Worm (Caenorhabditis elegans) whole organism, young adult: ENCODE data around the gene Y54F10AM.6.

Experiments
- B0261.1 ChIP-seq: sonication (generic microtip); optimal IDR thresholded peaks from 2 replicates; lab custom pipeline; 2016; ENCODE audit warnings: mild to moderate bottlenecking, missing genetic modification characterization, moderate library complexity, missing compliant biosample characterization
- C06A6.2 ChIP-seq: fragments of 200-800 bp; sonication (Bioruptor generic); conservative IDR thresholded peaks from 2 replicates; pipeline ENCODE4 v1.3.6; 2022; ENCODE audit warnings: missing genetic modification characterization, missing compliant biosample characterization
- D2030.7 ChIP-seq: fragments of 200-800 bp; sonication (Bioruptor generic); IDR thresholded peaks from 2 replicates; pipeline ENCODE4 v1.3.6; 2022; ENCODE audit warnings: missing genetic modification reagents, missing genetic modification characterization, missing compliant biosample characterization
- F33H1.4 ChIP-seq: fragments of 200-800 bp; sonication (Bioruptor generic); IDR thresholded peaks from 2 replicates; pipeline ENCODE4 v1.3.6; 2022; ENCODE audit warnings: missing genetic modification reagents, missing genetic modification characterization, missing compliant biosample characterization
- F37B4.10 ChIP-seq: fragments of 200-800 bp; sonication (Bioruptor generic); IDR thresholded peaks from 2 replicates; pipeline ENCODE4 v1.3.6; 2022; ENCODE audit warnings: missing genetic modification characterization, missing compliant biosample characterization
- F52B5.7 ChIP-seq: sonication (generic microtip); optimal IDR thresholded peaks from 2 replicates; lab custom pipeline; 2016; ENCODE audit warnings: mild to moderate bottlenecking, missing genetic modification characterization, missing compliant biosample characterization
- F55B11.4 ChIP-seq: sonication (generic microtip); optimal IDR thresholded peaks from 2 replicates; lab custom pipeline; 2016; ENCODE audit warnings: missing compliant biosample characterization, missing genetic modification characterization, borderline replicate concordance; ENCODE audit not compliant: insufficient read depth
- K12H6.12 ChIP-seq: fragments of 200-800 bp; sonication (Bioruptor generic); optimal IDR thresholded peaks from 2 replicates; lab custom pipeline; 2018; ENCODE audit warnings: mild to moderate bottlenecking, missing genetic modification characterization, missing compliant biosample characterization
- T26A5.8 ChIP-seq: sonication (generic microtip); optimal IDR thresholded peaks from 2 replicates; lab custom pipeline; 2016; ENCODE audit warnings: missing genetic modification characterization, missing compliant biosample characterization
- Y53F4B.3 ChIP-seq: fragments of 200-800 bp; sonication (Bioruptor generic); IDR thresholded peaks from 2 replicates; pipeline ENCODE4 v1.3.6; 2022; ENCODE audit warnings: missing genetic modification reagents, missing genetic modification characterization, missing compliant biosample characterization
- Y56A3A.18 ChIP-seq: fragments of 200-800 bp; sonication (Bioruptor generic); IDR thresholded peaks from 2 replicates; pipeline ENCODE4 v1.3.6; 2022; ENCODE audit warnings: missing genetic modification reagents, missing genetic modification characterization, missing compliant biosample characterization
- Y79H2A.3 ChIP-seq: fragments of 200-800 bp; sonication (Bioruptor generic); conservative IDR thresholded peaks from 2 replicates; pipeline ENCODE4 v1.3.6; 2022; ENCODE audit warnings: missing genetic modification reagents, missing genetic modification characterization, missing compliant biosample characterization
- athp-1 ChIP-seq: sonication (generic microtip); optimal IDR thresholded peaks from 2 replicates; lab custom pipeline; 2017; ENCODE audit warnings: mild to moderate bottlenecking, missing genetic modification characterization, missing compliant biosample characterization
- attf-3 ChIP-seq: fragments of 200-800 bp; sonication (Bioruptor generic); conservative IDR thresholded peaks from 2 replicates; pipeline ENCODE4 v1.3.6; 2022; ENCODE audit warnings: missing genetic modification reagents, missing genetic modification characterization, missing compliant biosample characterization
- attf-5 ChIP-seq: fragments of 200-800 bp; sonication (Bioruptor generic); optimal IDR thresholded peaks from 2 replicates; lab custom pipeline; 2018; ENCODE audit warnings: mild to moderate bottlenecking, missing genetic modification characterization, missing compliant biosample characterization
- bed-2 ChIP-seq: fragments of 200-800 bp; sonication (Bioruptor generic); IDR thresholded peaks from 2 replicates; pipeline ENCODE4 v1.3.6; 2022; ENCODE audit warnings: missing genetic modification reagents, missing genetic modification characterization, missing compliant biosample characterization
- ccch-3 ChIP-seq: fragments of 200-800 bp; sonication (Bioruptor generic); optimal IDR thresholded peaks from 2 replicates; lab custom pipeline; 2018; ENCODE audit warnings: mild to moderate bottlenecking, missing genetic modification characterization, missing compliant biosample characterization
- cebp-1 ChIP-seq, 2 experiments: fragments of 200-800 bp in 1 of 2; sonication (Bioruptor generic) in 1 of 2; sonication (generic microtip) in 1 of 2; IDR thresholded peaks in 1 of 2; optimal IDR thresholded peaks in 1 of 2; 2 replicates each; pipeline versions ENCODE4 v1.3.6 to Lab custom; 2017 to 2022; ENCODE audit warnings: missing compliant biosample characterization in 2 of 2, missing genetic modification characterization in 2 of 2, mild to moderate bottlenecking in 1 of 2, missing genetic modification reagents in 1 of 2, moderate library complexity in 1 of 2
- efl-1 ChIP-seq: fragments of 150-350 bp; optimal IDR thresholded peaks from 2 replicates; lab custom pipeline; 2014; ENCODE audit warnings: missing biosample characterization, missing genetic modification reagents, missing genetic modification characterization
- egrh-3 ChIP-seq: fragments of 200-800 bp; sonication (Bioruptor generic); IDR thresholded peaks from 2 replicates; pipeline ENCODE4 v1.3.6; 2022; ENCODE audit warnings: missing genetic modification reagents, missing genetic modification characterization, missing compliant biosample characterization
- gei-17 ChIP-seq: fragments of 200-800 bp; sonication (Bioruptor generic); optimal IDR thresholded peaks from 2 replicates; lab custom pipeline; 2018; ENCODE audit warnings: mild to moderate bottlenecking, missing genetic modification characterization, missing compliant biosample characterization
- hlh-12 ChIP-seq: sonication (generic microtip); optimal IDR thresholded peaks from 2 replicates; lab custom pipeline; 2016; ENCODE audit warnings: missing genetic modification characterization, missing compliant biosample characterization
- hmg-20 ChIP-seq: fragments of 200-800 bp; sonication (Bioruptor generic); IDR thresholded peaks from 2 replicates; pipeline ENCODE4 v1.3.6; 2022; ENCODE audit warnings: missing genetic modification reagents, missing genetic modification characterization, missing compliant biosample characterization
- madf-6 ChIP-seq: fragments of 200-800 bp; sonication (Bioruptor generic); IDR thresholded peaks from 2 replicates; pipeline ENCODE4 v1.3.6; 2022; ENCODE audit warnings: missing genetic modification reagents, missing genetic modification characterization, missing compliant biosample characterization
- mcd-1 ChIP-seq: fragments of 200-800 bp; sonication (Bioruptor generic); IDR thresholded peaks from 2 replicates; pipeline ENCODE4 v1.3.6; 2022; ENCODE audit warnings: missing genetic modification reagents, missing genetic modification characterization, missing compliant biosample characterization
- nfya-1 ChIP-seq: sonication (generic microtip); optimal IDR thresholded peaks from 2 replicates; lab custom pipeline; 2017; ENCODE audit warnings: antibody characterized with exemption, missing compliant biosample characterization, missing genetic modification characterization, borderline replicate concordance; ENCODE audit not compliant: insufficient read depth
- nfya-2 ChIP-seq: fragments of 200-800 bp; sonication (Bioruptor generic); IDR thresholded peaks from 2 replicates; pipeline ENCODE4 v1.3.6; 2022; ENCODE audit warnings: missing genetic modification reagents, missing genetic modification characterization, missing compliant biosample characterization
- nfyb-1 ChIP-seq: fragments of 200-800 bp; sonication (Bioruptor generic); IDR thresholded peaks from 2 replicates; pipeline ENCODE4 v1.3.6; 2022; ENCODE audit warnings: missing genetic modification reagents, missing genetic modification characterization, missing compliant biosample characterization
- nhr-120 ChIP-seq: fragments of 200-800 bp; sonication (Bioruptor generic); IDR thresholded peaks from 2 replicates; pipeline ENCODE4 v1.3.6; 2022; ENCODE audit warnings: missing genetic modification characterization, missing compliant biosample characterization
- nhr-179 ChIP-seq: sonication (generic microtip); optimal IDR thresholded peaks from 2 replicates; lab custom pipeline; 2016; ENCODE audit warnings: mild to moderate bottlenecking, missing genetic modification characterization, missing compliant biosample characterization
- rec-8 ChIP-seq, 2 experiments: sonication (generic microtip); optimal IDR thresholded peaks; 2 replicates each; lab custom pipeline; 2016; ENCODE audit warnings: mild to moderate bottlenecking in 2 of 2, missing genetic modification characterization in 2 of 2, missing genetic modification reagents in 2 of 2, missing genotype in 2 of 2, missing biosample characterization in 1 of 2, missing compliant biosample characterization in 1 of 2, moderate library complexity in 1 of 2
- rpc-1 ChIP-seq, 2 experiments: fragments of 150-350 bp in 1 of 2; sonication (generic microtip) in 1 of 2; optimal IDR thresholded peaks; 2 replicates each; lab custom pipeline; 2014 to 2018; ENCODE audit warnings: missing biosample characterization in 1 of 2, missing genetic modification characterization in 1 of 2, missing genetic modification reagents in 1 of 2, missing genotype in 1 of 2
- sdz-38 ChIP-seq: sonication (generic microtip); optimal IDR thresholded peaks from 2 replicates; lab custom pipeline; 2016; ENCODE audit warnings: missing genotype, missing genetic modification characterization, missing compliant biosample characterization
- snpc-1.1 ChIP-seq: sonication (generic microtip); optimal IDR thresholded peaks from 2 replicates; lab custom pipeline; 2017; ENCODE audit warnings: missing genetic modification characterization, mild to moderate bottlenecking, missing compliant biosample characterization, antibody characterized with exemption, moderate library complexity, missing genotype, missing genetic modification reagents; ENCODE audit not compliant: insufficient read depth
- snpc-3.4 ChIP-seq: sonication (generic microtip); optimal IDR thresholded peaks from 2 replicates; lab custom pipeline; 2017; ENCODE audit warnings: missing genetic modification characterization, mild to moderate bottlenecking, missing compliant biosample characterization, antibody characterized with exemption, moderate library complexity, missing genotype, missing genetic modification reagents
- unc-62 ChIP-seq: fragments of 150-350 bp; optimal IDR thresholded peaks from 2 replicates; lab custom pipeline; 2014; ENCODE audit warnings: missing biosample characterization, missing genetic modification reagents, missing genetic modification characterization
- zfh-2 ChIP-seq: fragments of 200-800 bp; sonication (Bioruptor generic); conservative IDR thresholded peaks from 2 replicates; pipeline ENCODE4 v1.3.6; 2022; ENCODE audit warnings: missing genetic modification reagents, missing genetic modification characterization, missing compliant biosample characterization
- ztf-18 ChIP-seq: sonication (generic microtip); optimal IDR thresholded peaks from 2 replicates; lab custom pipeline; 2016; ENCODE audit warnings: missing genotype, mild to moderate bottlenecking, missing genetic modification characterization, missing compliant biosample characterization
- ztf-26 ChIP-seq: sonication (generic microtip); optimal IDR thresholded peaks from 2 replicates; lab custom pipeline; 2017; ENCODE audit warnings: missing genetic modification characterization, missing compliant biosample characterization
- ztf-28 ChIP-seq: fragments of 200-800 bp; sonication (Bioruptor generic); IDR thresholded peaks from 2 replicates; pipeline ENCODE4 v1.3.6; 2022; ENCODE audit warnings: missing genetic modification reagents, missing genetic modification characterization, missing compliant biosample characterization
- ztf-3 ChIP-seq: fragments of 200-800 bp; sonication (Bioruptor generic); optimal IDR thresholded peaks from 2 replicates; lab custom pipeline; 2018; ENCODE audit warnings: mild to moderate bottlenecking, missing genetic modification characterization, missing compliant biosample characterization

The Y54F10AM.6 gene

DNA sequence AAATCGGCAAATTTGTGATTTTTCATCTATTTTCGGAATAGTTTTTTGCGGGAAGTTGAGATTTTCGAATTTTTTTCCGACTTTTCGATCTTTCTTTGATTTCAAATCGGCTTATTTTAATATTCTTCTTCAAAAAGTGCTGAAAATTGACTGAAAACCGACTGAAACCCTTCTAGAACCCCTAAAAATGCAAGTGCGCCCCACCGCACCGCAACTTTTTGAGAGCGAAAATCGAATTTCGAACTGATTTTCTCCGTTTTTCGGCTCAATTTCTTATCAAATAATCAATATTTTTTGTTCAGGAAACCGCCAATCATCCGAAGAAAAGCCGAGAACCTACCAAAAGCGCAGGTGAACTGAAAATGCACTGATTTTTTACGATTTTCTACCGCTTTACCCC is 31.3 kb upstream of the Y54F10AM.6 start:
- TF ChIP-seq athp-1 (no peak), mcd-1 (GFP tag; lab: Robert Waterston, UW) (peak; percentile 62)

- TF ChIP-seq nfyb-1 (GFP tag; lab: Robert Waterston, UW) (no peak), T26A5.8 (no peak), rec-8 (tag; optimal IDR thresholded peaks at IDR 0.05; lab: Kevin White, UChicago) (no peak), F52B5.7 (no peak), nfya-1 (no peak), rpc-1 (optimal IDR thresholded peaks at IDR 0.05; lab: Kevin White, UChicago) (no peak), rpc-1 (tag; optimal IDR thresholded peaks at IDR 0.05; lab: Kevin White, UChicago) (no peak), snpc-3.4 (tag; lab: Kevin White, UChicago) (no peak), K12H6.12 (tag; lab: Kevin White, UChicago) (no peak), madf-6 (GFP tag; lab: Robert Waterston, UW) (no peak), ccch-3 (GFP tag; lab: Kevin White, UChicago) (no peak), hmg-20 (GFP tag; lab: Robert Waterston, UW) (no peak), zfh-2 (GFP tag; lab: Robert Waterston, UW) (no peak), unc-62 (no peak), Y53F4B.3 (no peak), nhr-179 (tag; lab: Kevin White, UChicago) (no peak), efl-1 (no peak), D2030.7 (GFP tag; lab: Robert Waterston, UW) (no peak), ztf-3 (GFP tag; lab: Kevin White, UChicago) (no peak), egrh-3 (no peak), C06A6.2 (no peak)
Observed at ce11 chrIII:2478605-2479004, 30.0 kb upstream of the Y54F10AM.6 start.

ce11 chrIII:2482171-2482570 is 26.4 kb upstream of the Y54F10AM.6 start:
- no peak for TF ChIP-seq F52B5.7
- TF ChIP-seq F37B4.10, result no peak
- TF ChIP-seq F33H1.4 (GFP tag; lab: Robert Waterston, UW), result peak; percentile 51; the same call in 1 of the 2 replicates
- no peak for TF ChIP-seq ztf-18 (tag; lab: Kevin White, UChicago)
- no peak for TF ChIP-seq F55B11.4 (tag; lab: Kevin White, UChicago)
- no peak for TF ChIP-seq cebp-1 (GFP tag; IDR thresholded peaks at IDR 0.05; lab: Robert Waterston, UW)
- no peak for TF ChIP-seq cebp-1 (tag; optimal IDR thresholded peaks at IDR 0.05; lab: Kevin White, UChicago)
- TF ChIP-seq egrh-3, result no peak

DNA sequence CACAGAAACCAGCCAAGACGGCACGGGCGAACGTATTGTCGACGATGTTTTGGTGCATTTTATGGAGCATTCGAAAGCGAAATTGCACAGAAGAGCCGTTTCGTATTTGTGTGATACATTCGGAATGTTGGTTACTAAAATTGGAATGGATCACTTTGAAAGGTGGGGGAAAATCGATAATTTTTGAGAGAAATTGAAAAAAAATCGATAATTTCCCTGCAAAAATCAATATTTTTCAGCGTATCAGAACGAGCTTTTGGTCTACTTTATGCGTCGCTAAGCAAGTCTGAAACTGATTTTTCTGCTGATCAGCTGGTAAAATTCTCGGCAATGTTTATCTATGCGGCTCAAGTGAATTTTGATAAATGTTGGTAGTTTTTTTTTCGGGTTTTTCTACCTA is 25.9 kb upstream of the Y54F10AM.6 start:
- TF ChIP-seq cebp-1 (GFP tag; IDR thresholded peaks at IDR 0.05; lab: Robert Waterston, UW), result no peak
- no peak for TF ChIP-seq cebp-1 (tag; optimal IDR thresholded peaks at IDR 0.05; lab: Kevin White, UChicago)
- TF ChIP-seq ztf-28 (GFP tag; lab: Robert Waterston, UW), result no peak
- TF ChIP-seq attf-3 (GFP tag; lab: Robert Waterston, UW), result no peak
- TF ChIP-seq F55B11.4 (tag; lab: Kevin White, UChicago), result no peak
- no peak for TF ChIP-seq Y56A3A.18 (GFP tag; lab: Robert Waterston, UW)
- no peak for TF ChIP-seq nhr-120 (GFP tag; lab: Robert Waterston, UW)
- TF ChIP-seq nfya-2, result no peak
- no peak for TF ChIP-seq ztf-26 (tag; lab: Kevin White, UChicago)
- TF ChIP-seq hlh-12, result no peak
- no peak for TF ChIP-seq nfyb-1 (GFP tag; lab: Robert Waterston, UW)
- TF ChIP-seq gei-17 (GFP tag; lab: Kevin White, UChicago), result no peak
- TF ChIP-seq Y79H2A.3 (GFP tag; lab: Robert Waterston, UW), result no peak
- no peak for TF ChIP-seq sdz-38
- no peak for TF ChIP-seq snpc-1.1 (tag; lab: Kevin White, UChicago)
- no peak for TF ChIP-seq bed-2 (GFP tag; lab: Robert Waterston, UW)
- no peak for TF ChIP-seq B0261.1 (tag; lab: Kevin White, UChicago)
- TF ChIP-seq attf-5 (GFP tag; lab: Kevin White, UChicago), result no peak
